Fruit fly (Drosophila melanogaster): ENCODE data around the gene Hs2st.

- TF ChIP-seq CG8478 (optimal IDR thresholded peaks at IDR 0.05) (no peak), CTCF (optimal IDR thresholded peaks at IDR 0.05) (no peak)
Measured at dm6 chr2L:19402667-19403066, 41.9 kb downstream of the Hs2st start.
